Fruit fly (Drosophila melanogaster): ENCODE results near the gene Ir31a.

dm6 chr2L:10396488-10396824 lies 8.9 kb upstream of the Ir31a start, which contains the start of gene Cnot4:
- TF ChIP-seq psq (optimal IDR thresholded peaks at IDR 0.05) (no peak), CG8478 (optimal IDR thresholded peaks at IDR 0.05) (no peak), usp (GFP tag; optimal IDR thresholded peaks at IDR 0.05) (no peak)
